Worm (Caenorhabditis elegans) whole organism, L2 larva: Measurements from ENCODE around the gene K09C4.2.

ENCODE experiments used
- C34F6.9 ChIP-seq: fragments of 150-350 bp; optimal IDR thresholded peaks from 2 replicates; lab custom pipeline; 2014; ENCODE audit warnings: missing biosample characterization, missing genetic modification characterization
- F13H6.1 ChIP-seq: sonication (generic microtip); optimal IDR thresholded peaks from 2 replicates; lab custom pipeline; 2016; ENCODE audit warnings: missing genetic modification characterization, missing compliant biosample characterization
- Y55F3AM.14 ChIP-seq: fragments of 200-800 bp; sonication (Bioruptor generic); optimal IDR thresholded peaks from 2 replicates; lab custom pipeline; 2018; ENCODE audit warnings: mild to moderate bottlenecking, missing genetic modification characterization, missing compliant biosample characterization
- ZK546.5 ChIP-seq: sonication (generic microtip); optimal IDR thresholded peaks from 2 replicates; lab custom pipeline; 2017; ENCODE audit warnings: missing biosample characterization, missing genetic modification characterization
- alr-1 ChIP-seq: fragments of 150-350 bp; optimal IDR thresholded peaks from 2 replicates; lab custom pipeline; 2014; ENCODE audit warnings: missing biosample characterization, missing genetic modification characterization
- aly-2 ChIP-seq: fragments of 150-350 bp; optimal IDR thresholded peaks from 2 replicates; lab custom pipeline; 2014; ENCODE audit warnings: missing biosample characterization, missing genetic modification characterization
- ama-1 ChIP-seq: fragments of 150-350 bp; optimal IDR thresholded peaks from 2 replicates; lab custom pipeline; 2018; ENCODE audit warnings: inconsistent platforms
- blmp-1 ChIP-seq: sonication (generic microtip); optimal IDR thresholded peaks from 2 replicates; lab custom pipeline; 2017; ENCODE audit warnings: missing genetic modification characterization, mild to moderate bottlenecking, missing compliant biosample characterization, antibody characterized with exemption, moderate library complexity; ENCODE audit not compliant: insufficient read depth
- ceh-16 ChIP-seq: fragments of 150-350 bp; optimal IDR thresholded peaks from 2 replicates; lab custom pipeline; 2014; ENCODE audit warnings: missing biosample characterization, missing genetic modification characterization
- ceh-82 ChIP-seq: fragments of 150-350 bp; optimal IDR thresholded peaks from 2 replicates; lab custom pipeline; 2014; ENCODE audit warnings: missing biosample characterization, missing genetic modification characterization
- crh-2 ChIP-seq: sonication (generic microtip); optimal IDR thresholded peaks from 2 replicates; lab custom pipeline; 2017; ENCODE audit warnings: missing biosample characterization, missing genetic modification characterization
- dmd-4 ChIP-seq: sonication (generic microtip); optimal IDR thresholded peaks from 2 replicates; lab custom pipeline; 2017; ENCODE audit warnings: missing biosample characterization, missing genetic modification characterization
- egl-27 ChIP-seq: sonication (generic microtip); optimal IDR thresholded peaks from 3 replicates; lab custom pipeline; 2017; ENCODE audit warnings: missing biosample characterization, missing genetic modification reagents, missing genetic modification characterization
- elt-1 ChIP-seq: fragments of 150-350 bp; optimal IDR thresholded peaks from 2 replicates; lab custom pipeline; 2014; ENCODE audit warnings: missing biosample characterization, missing genetic modification characterization
- fos-1 ChIP-seq: fragments of 150-350 bp; optimal IDR thresholded peaks from 2 replicates; lab custom pipeline; 2014; ENCODE audit warnings: missing biosample characterization, missing genetic modification characterization
- gmeb-1 ChIP-seq: fragments of 150-350 bp; optimal IDR thresholded peaks from 2 replicates; lab custom pipeline; 2014; ENCODE audit warnings: missing biosample characterization, missing genetic modification characterization
- lin-11 ChIP-seq: fragments of 150-350 bp; sonication (generic microtip); optimal IDR thresholded peaks from 2 replicates; lab custom pipeline; 2014; ENCODE audit warnings: missing biosample characterization, missing genetic modification characterization, inconsistent platforms, mixed read lengths
- lsy-2 ChIP-seq, 2 experiments: fragments of 150-350 bp in 1 of 2; sonication (generic microtip) in 1 of 2; optimal IDR thresholded peaks; 2 replicates each; lab custom pipeline; 2014 to 2017; ENCODE audit warnings: missing biosample characterization in 2 of 2, missing genetic modification characterization in 2 of 2
- mab-5 ChIP-seq: fragments of 150-350 bp; optimal IDR thresholded peaks from 2 replicates; lab custom pipeline; 2014; ENCODE audit warnings: missing biosample characterization, missing genetic modification characterization
- mbf-1 ChIP-seq: sonication (generic microtip); optimal IDR thresholded peaks from 2 replicates; lab custom pipeline; 2017; ENCODE audit warnings: missing biosample characterization, missing genetic modification characterization
- nhr-10 ChIP-seq: sonication (generic microtip); optimal IDR thresholded peaks from 2 replicates; lab custom pipeline; 2017; ENCODE audit warnings: missing biosample characterization, missing genetic modification characterization
- nhr-12 ChIP-seq: fragments of 150-350 bp; optimal IDR thresholded peaks from 2 replicates; lab custom pipeline; 2014; ENCODE audit warnings: missing biosample characterization, missing genetic modification characterization
- nhr-129 ChIP-seq: fragments of 150-350 bp; optimal IDR thresholded peaks from 2 replicates; lab custom pipeline; 2014; ENCODE audit warnings: missing biosample characterization, missing genetic modification characterization
- nhr-237 ChIP-seq: fragments of 150-350 bp; optimal IDR thresholded peaks from 2 replicates; lab custom pipeline; 2014; ENCODE audit warnings: missing biosample characterization, missing genetic modification characterization
- nhr-25 ChIP-seq: fragments of 150-350 bp; sonication (generic microtip); optimal IDR thresholded peaks from 3 replicates; lab custom pipeline; 2014; ENCODE audit warnings: missing biosample characterization, missing genetic modification characterization
- nhr-6 ChIP-seq: fragments of 150-350 bp; optimal IDR thresholded peaks from 2 replicates; lab custom pipeline; 2014; ENCODE audit warnings: missing biosample characterization, missing genetic modification characterization
- sem-4 ChIP-seq: fragments of 150-350 bp; optimal IDR thresholded peaks from 2 replicates; lab custom pipeline; 2014; ENCODE audit warnings: missing biosample characterization, missing genetic modification reagents, missing genetic modification characterization
- skn-1 ChIP-seq: sonication (generic microtip); optimal IDR thresholded peaks from 2 replicates; lab custom pipeline; 2017; ENCODE audit warnings: missing biosample characterization, missing genetic modification characterization
- sma-3 ChIP-seq: sonication (generic microtip); optimal IDR thresholded peaks from 2 replicates; lab custom pipeline; 2016; ENCODE audit warnings: missing genetic modification reagents, missing genetic modification characterization, missing compliant biosample characterization
- sma-9 ChIP-seq, 2 experiments: fragments of 150-350 bp in 1 of 2; sonication (generic microtip) in 1 of 2; optimal IDR thresholded peaks; 2 replicates each; lab custom pipeline; 2014 to 2016; ENCODE audit warnings: missing genetic modification characterization in 2 of 2, mild to moderate bottlenecking in 1 of 2, missing biosample characterization in 1 of 2, missing compliant biosample characterization in 1 of 2, missing genetic modification reagents in 1 of 2, moderate library complexity in 1 of 2
- snpc-4 ChIP-seq: fragments of 150-350 bp; optimal IDR thresholded peaks from 2 replicates; lab custom pipeline; 2014; ENCODE audit warnings: missing biosample characterization, missing genetic modification characterization
- unc-39 ChIP-seq: fragments of 150-350 bp; optimal IDR thresholded peaks from 2 replicates; lab custom pipeline; 2014; ENCODE audit warnings: missing biosample characterization, missing genetic modification characterization
- unc-55 ChIP-seq: fragments of 150-350 bp; sonication (generic microtip); optimal IDR thresholded peaks from 3 replicates; lab custom pipeline; 2014; ENCODE audit warnings: missing biosample characterization, missing genetic modification reagents, missing genetic modification characterization
- unc-62 ChIP-seq: fragments of 150-350 bp; optimal IDR thresholded peaks from 2 replicates; lab custom pipeline; 2014; ENCODE audit warnings: missing biosample characterization, missing genetic modification reagents, missing genetic modification characterization
- ztf-1 ChIP-seq: fragments of 200-800 bp; sonication (Bioruptor generic); conservative IDR thresholded peaks from 2 replicates; pipeline ENCODE4 v1.3.6; 2022; ENCODE audit warnings: missing genetic modification characterization, missing compliant biosample characterization
- ztf-11 ChIP-seq: sonication (generic microtip); optimal IDR thresholded peaks from 2 replicates; lab custom pipeline; 2017; ENCODE audit warnings: missing biosample characterization, missing genetic modification characterization
- ztf-4 ChIP-seq: fragments of 150-350 bp; optimal IDR thresholded peaks from 2 replicates; lab custom pipeline; 2014; ENCODE audit warnings: missing biosample characterization, missing genetic modification characterization

K09C4.2 gene

ce11 chrX:3282306-3282705, 14.0 kb upstream of the K09C4.2 start, which contains the start of gene K09C4.5:
TSS of gene K09C4.5 (plus strand) at chrX:3282631.
- TF ChIP-seq unc-39: no peak
- TF ChIP-seq fos-1: peak; percentile 17

ce11 chrX:3283189-3283588, 13.1 kb upstream of the K09C4.2 start:
- TF ChIP-seq F13H6.1 (peak; percentile 13), ztf-1 (GFP tag; lab: Robert Waterston, UW) (no peak), Y55F3AM.14 (GFP tag; lab: Kevin White, UChicago) (no peak), ceh-82 (tag; lab: Kevin White, UChicago) (no peak), sma-3 (GFP tag; lab: Kevin White, UChicago) (no peak), aly-2 (tag; lab: Kevin White, UChicago) (no peak), sem-4 (no peak), unc-55 (GFP tag; lab: Kevin White, UChicago) (no peak), snpc-4 (tag; lab: Kevin White, UChicago) (no peak), mab-5 (no peak), dmd-4 (tag; lab: Kevin White, UChicago) (no peak), nhr-6 (tag; lab: Kevin White, UChicago) (no peak), C34F6.9 (tag; lab: Kevin White, UChicago) (no peak), fos-1 (peak; percentile 47), sma-9 (GFP tag; optimal IDR thresholded peaks at IDR 0.05; lab: Kevin White, UChicago) (peak; percentile 36), sma-9 (tag; optimal IDR thresholded peaks at IDR 0.05; lab: Kevin White, UChicago) (no peak), elt-1 (tag; lab: Kevin White, UChicago) (no peak), nhr-25 (no peak), nhr-129 (tag; lab: Kevin White, UChicago) (no peak), blmp-1 (tag; lab: Kevin White, UChicago) (no peak)
- TF ChIP-seq, all 48 proteins: peak for 3

DNA sequence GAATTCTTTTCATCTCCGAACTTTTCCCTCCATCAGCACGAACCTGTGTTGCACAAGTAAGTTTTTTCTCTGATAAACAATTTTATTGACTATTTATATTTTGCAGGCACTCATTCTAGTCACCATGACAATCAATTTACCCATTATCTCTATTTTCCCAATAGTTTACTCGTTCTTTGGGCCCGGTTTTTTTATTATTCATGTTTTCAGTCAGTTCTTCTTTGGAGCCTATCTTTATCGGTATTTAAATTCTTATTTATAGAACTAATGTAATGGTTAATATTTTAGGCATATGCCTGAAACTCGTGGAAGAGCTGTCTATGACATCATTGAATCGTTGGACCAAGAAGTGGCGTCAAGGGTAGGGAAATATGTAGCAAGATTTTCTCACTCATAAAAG, 11.3 kb upstream of the K09C4.2 start:
- TF ChIP-seq dmd-4 (tag; lab: Kevin White, UChicago) (no peak), nhr-12 (tag; lab: Kevin White, UChicago) (no peak), lsy-2 (tag; optimal IDR thresholded peaks at IDR 0.05; lab: Kevin White, UChicago) (no peak), unc-39 (no peak)

DNA sequence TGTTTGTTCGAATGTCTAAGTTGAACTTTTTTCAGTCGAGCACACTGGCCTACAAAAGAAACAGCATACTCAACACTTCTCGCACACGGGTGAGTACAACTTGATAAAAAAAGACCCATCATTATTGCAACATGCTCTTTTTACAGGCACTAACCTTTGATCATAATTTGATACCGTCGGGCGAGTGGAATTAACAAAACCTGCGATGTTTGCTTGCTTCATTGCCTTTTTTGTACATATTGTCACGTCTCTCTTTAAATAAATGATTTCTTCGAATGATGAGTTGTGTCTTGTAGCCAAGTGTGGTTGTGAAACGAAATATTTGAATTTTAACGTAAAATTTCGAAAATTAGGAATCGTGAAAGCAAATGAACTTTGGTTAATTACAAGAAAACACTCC, 10.8 kb upstream of the K09C4.2 start:
- TF ChIP-seq F13H6.1 (peak; percentile 5), fos-1 (peak; percentile 80), crh-2 (tag; lab: Kevin White, UChicago) (peak; percentile 44), gmeb-1 (peak; percentile 17), ztf-4 (tag; lab: Kevin White, UChicago) (no peak), lsy-2 (tag; optimal IDR thresholded peaks at IDR 0.05; lab: Kevin White, UChicago) (no peak), sma-9 (GFP tag; optimal IDR thresholded peaks at IDR 0.05; lab: Kevin White, UChicago) (peak; percentile 81), sma-9 (tag; optimal IDR thresholded peaks at IDR 0.05; lab: Kevin White, UChicago) (no peak)

ce11 chrX:3289183-3289582, 7.1 kb upstream of the K09C4.2 start, which contains the start of gene K09C4.4:
TSS of gene K09C4.4 (plus strand) at chrX:3289483.
- TF ChIP-seq aly-2 (tag; lab: Kevin White, UChicago) (no peak), snpc-4 (tag; lab: Kevin White, UChicago) (no peak)

- TF ChIP-seq nhr-12 (tag; lab: Kevin White, UChicago) (no peak), ceh-16 (tag; lab: Kevin White, UChicago) (no peak), gmeb-1 (peak; percentile 50), C34F6.9 (tag; lab: Kevin White, UChicago) (no peak), skn-1 (no peak), mab-5 (no peak), unc-62 (GFP tag; lab: Kevin White, UChicago) (no peak), mbf-1 (tag; lab: Kevin White, UChicago) (no peak), snpc-4 (tag; lab: Kevin White, UChicago) (no peak), F13H6.1 (peak; percentile 36), sma-9 (GFP tag; optimal IDR thresholded peaks at IDR 0.05; lab: Kevin White, UChicago) (peak; percentile 85), sma-9 (tag; optimal IDR thresholded peaks at IDR 0.05; lab: Kevin White, UChicago) (no peak), ama-1 (lab: Kevin White, UChicago) (no peak), unc-39 (no peak), aly-2 (tag; lab: Kevin White, UChicago) (no peak), elt-1 (tag; lab: Kevin White, UChicago) (no peak), ztf-11 (tag; lab: Kevin White, UChicago) (no peak), nhr-237 (tag; lab: Kevin White, UChicago) (no peak), sem-4 (no peak), lin-11 (tag; lab: Kevin White, UChicago) (no peak), lsy-2 (tag; optimal IDR thresholded peaks at IDR 0.05; lab: Kevin White, UChicago) (no peak), nhr-25 (no peak), nhr-6 (tag; lab: Kevin White, UChicago) (no peak), alr-1 (tag; lab: Kevin White, UChicago) (no peak), ZK546.5 (tag; lab: Kevin White, UChicago) (no peak), ztf-4 (tag; lab: Kevin White, UChicago) (no peak), sma-3 (GFP tag; lab: Kevin White, UChicago) (peak; percentile 18), fos-1 (peak; percentile 83), crh-2 (tag; lab: Kevin White, UChicago) (peak; percentile 46), egl-27 (tag; lab: Kevin White, UChicago) (no peak), nhr-10 (no peak)
Measured at ce11 chrX:3290147-3290546, 6.1 kb upstream of the K09C4.2 start.
